Worm (Caenorhabditis elegans): Measurements from ENCODE around the gene ttr-16.

ce11 chrIV:11080823-11081285 is 16.9 kb upstream of the ttr-16 start, which contains the start of gene atg-7:
- TF ChIP-seq nhr-11 (tag; optimal IDR thresholded peaks at IDR 0.05) (no peak), sox-2 (GFP tag; IDR thresholded peaks at IDR 0.05) (no peak), ceh-30 (tag; optimal IDR thresholded peaks at IDR 0.05) (no peak), pat-9 (tag; optimal IDR thresholded peaks at IDR 0.05) (no peak), ceh-9 (tag; optimal IDR thresholded peaks at IDR 0.05) (no peak), pha-4 (tag; optimal IDR thresholded peaks at IDR 0.05) (no peak)

All from whole organism, late embryonic.